Fruit fly (Drosophila melanogaster) whole organism, embryonic: ENCODE data around the gene CG31122.

ENCODE experiments used
- B-H1 ChIP-seq: fragments of 200-800 bp; sonication (Bioruptor generic); IDR thresholded peaks from 3 replicates; pipeline ENCODE4 v1.3.6; 2022; ENCODE audit warnings: missing biosample characterization, missing genetic modification characterization
- CG13287 ChIP-seq: fragments of 200-800 bp; sonication (Bioruptor generic); IDR thresholded peaks from 2 replicates; pipeline ENCODE4 v1.3.6; 2022; ENCODE audit warnings: missing biosample characterization, missing genetic modification characterization; ENCODE audit not compliant: partially characterized antibody
- CG30431 ChIP-seq: fragments of 200-800 bp; sonication (Bioruptor generic); optimal IDR thresholded peaks from 2 replicates; lab custom pipeline; 2017; ENCODE audit warnings: missing biosample characterization, missing genetic modification characterization
- CG31224 ChIP-seq: fragments of 200-800 bp; sonication (Bioruptor generic); IDR thresholded peaks from 2 replicates; pipeline ENCODE4 v1.3.6; 2022; ENCODE audit warnings: missing biosample characterization, missing genetic modification characterization
- CG4424 ChIP-seq: fragments of 200-800 bp; sonication (Bioruptor generic); optimal IDR thresholded peaks from 3 replicates; lab custom pipeline; 2016; ENCODE audit warnings: missing biosample characterization, missing genetic modification characterization
- CG9609 ChIP-seq: fragments of 200-800 bp; sonication (Bioruptor generic); optimal IDR thresholded peaks from 3 replicates; lab custom pipeline; 2016; ENCODE audit warnings: missing biosample characterization, missing genetic modification characterization
- Deaf1 ChIP-seq: fragments of 200-800 bp; optimal IDR thresholded peaks from 3 replicates; lab custom pipeline; 2019; ENCODE audit warnings: missing biosample characterization, mild to moderate bottlenecking, missing genetic modification characterization, moderate library complexity
- Hmx ChIP-seq: fragments of 200-800 bp; sonication (Bioruptor generic); optimal IDR thresholded peaks from 2 replicates; lab custom pipeline; 2016; ENCODE audit warnings: missing biosample characterization, missing genetic modification characterization
- Pdp1 ChIP-seq, 2 experiments: fragments of 200-800 bp; sonication (Bioruptor generic); optimal IDR thresholded peaks; 3 replicates each; lab custom pipeline; 2016; ENCODE audit warnings: missing biosample characterization in 2 of 2, missing genetic modification characterization in 2 of 2, mild to moderate bottlenecking in 1 of 2, moderate library complexity in 1 of 2
- maf-S ChIP-seq: fragments of 200-800 bp; sonication (Bioruptor generic); optimal IDR thresholded peaks from 2 replicates; lab custom pipeline; 2016; ENCODE audit warnings: missing biosample characterization, missing genetic modification characterization
- vfl ChIP-seq: fragments of 200-800 bp; sonication (Bioruptor generic); optimal IDR thresholded peaks from 2 replicates; lab custom pipeline; 2016; ENCODE audit warnings: missing biosample characterization, missing genetic modification characterization

dm6 chr3R:18411205-18411749 is 1.4 kb downstream of the CG31122 start, which contains the start of gene CG10864:
- TF ChIP-seq Pdp1 (GFP tag; optimal IDR thresholded peaks at IDR 0.05; lab: Kevin White, UChicago) (peak in 1 of 2 experiments; percentile 92), CG13287 (GFP tag; lab: Robert Waterston, UW) (no peak), vfl (no peak), CG31224 (GFP tag; lab: Robert Waterston, UW) (no peak), Deaf1 (tag; lab: Kevin White, UChicago) (no peak), B-H1 (GFP tag; lab: Robert Waterston, UW) (no peak), CG30431 (GFP tag; lab: Kevin White, UChicago) (no peak), CG4424 (GFP tag; lab: Kevin White, UChicago) (no peak), Hmx (no peak), CG9609 (GFP tag; lab: Kevin White, UChicago) (no peak), maf-S (GFP tag; lab: Kevin White, UChicago) (no peak)
